Worm (Caenorhabditis elegans): ENCODE measurements around the gene C54E4.5.
A peak's percentile ranks its signal among the peaks of the same experiment; 100 is the strongest.

Gene C54E4.5

DNA sequence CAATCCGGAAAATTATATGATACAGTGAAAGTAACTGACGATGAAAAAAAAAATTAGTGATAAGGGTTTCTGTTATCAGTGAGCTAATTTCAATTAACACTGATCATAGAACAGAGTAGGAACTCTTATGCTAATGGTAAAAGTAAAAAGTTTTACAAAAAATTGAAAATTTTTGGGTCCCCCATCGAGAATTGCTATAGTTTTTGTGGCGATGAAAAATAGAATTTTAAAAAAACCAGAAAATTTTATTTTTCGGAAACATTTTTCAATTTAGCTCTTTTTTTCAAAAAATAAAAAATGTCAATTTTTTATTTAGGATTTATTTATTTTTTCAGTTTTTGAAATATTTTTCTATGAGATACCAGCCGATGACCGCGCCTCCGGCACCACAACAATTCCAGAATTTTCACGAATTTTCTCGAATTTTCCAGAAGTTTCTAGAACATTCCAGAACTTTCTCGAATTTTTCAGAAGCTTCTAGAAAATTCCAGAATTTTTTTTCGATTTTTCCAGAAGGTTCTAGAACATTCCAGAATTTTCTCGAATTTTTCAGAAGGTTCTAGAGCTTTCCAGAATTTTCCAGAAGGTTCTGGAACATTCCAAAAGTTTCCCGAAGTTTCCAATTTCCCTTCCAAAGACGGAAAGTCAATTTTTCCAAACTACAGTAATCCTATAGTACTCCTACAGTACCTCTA, 35.6 kb downstream of the C54E4.5 start, which contains the start of gene C23H5.8:
C23H5.8 (minus strand) TSS at position 51 of the 695 bp plus-strand sequence.
- TF ChIP-seq ZK546.5 (tag; optimal IDR thresholded peaks at IDR 0.05) (no peak), lin-38 (GFP tag; IDR thresholded peaks at IDR 0.05) (peak; percentile 6; the same call in 1 of the 2 replicates), daf-16 (GFP tag; optimal IDR thresholded peaks at IDR 0.05) (no peak), daf-16 (tag; optimal IDR thresholded peaks at IDR 0.05) (peak; percentile 35), mdt-29 (GFP tag; IDR thresholded peaks at IDR 0.05) (peak; percentile 81)

- 0 out of 2 replicates have a peak, but pooled peaks have one; percentile 20 for TF ChIP-seq dmd-8 (GFP tag; IDR thresholded peaks at IDR 0.05)
- no peak for TF ChIP-seq spr-1 (tag; optimal IDR thresholded peaks at IDR 0.05)
- TF ChIP-seq skn-1 (tag; optimal IDR thresholded peaks at IDR 0.05) = no peak
- peak in 1 of 2 experiments; percentile 12 for TF ChIP-seq lsy-2 (tag; optimal IDR thresholded peaks at IDR 0.05)
- TF ChIP-seq ces-1 (GFP tag; optimal IDR thresholded peaks at IDR 0.05) = no peak
- peak; percentile 45 for TF ChIP-seq dve-1 (tag; optimal IDR thresholded peaks at IDR 0.05; ENCODE audit: insufficient read depth)
- TF ChIP-seq nhr-25 (tag; optimal IDR thresholded peaks at IDR 0.05; ENCODE audit: borderline replicate concordance, insufficient read depth) = no peak
- TF ChIP-seq ama-1 (optimal IDR thresholded peaks at IDR 0.05) = no peak
- TF ChIP-seq lin-38 (GFP tag; IDR thresholded peaks at IDR 0.05) = peak; percentile 58
- no peak for TF ChIP-seq mdl-1 (tag; optimal IDR thresholded peaks at IDR 0.05)
- peak; percentile 9 for TF ChIP-seq nhr-48 (tag; optimal IDR thresholded peaks at IDR 0.05)
- no peak for TF ChIP-seq snpc-4 (tag; optimal IDR thresholded peaks at IDR 0.05)
- TF ChIP-seq T20F7.1 (GFP tag; optimal IDR thresholded peaks at IDR 0.05) = peak; percentile 34
- no peak for TF ChIP-seq aly-2 (tag; optimal IDR thresholded peaks at IDR 0.05)
- TF ChIP-seq T26A8.4 (GFP tag; IDR thresholded peaks at IDR 0.05) = 0 out of 2 replicates have a peak, but pooled peaks have one; percentile 29
- TF ChIP-seq nhr-77 (tag; optimal IDR thresholded peaks at IDR 0.05) = no peak
- no peak for TF ChIP-seq D1046.2 (GFP tag; IDR thresholded peaks at IDR 0.05)
- TF ChIP-seq Y75B8A.6 (GFP tag; IDR thresholded peaks at IDR 0.05) = 0 out of 2 replicates have a peak, but pooled peaks have one; percentile 44
- no peak for TF ChIP-seq ctbp-1 (GFP tag; IDR thresholded peaks at IDR 0.05)
- no peak for TF ChIP-seq dpl-1 (GFP tag; optimal IDR thresholded peaks at IDR 0.05)
- no peak for TF ChIP-seq daf-16 (GFP tag; optimal IDR thresholded peaks at IDR 0.05)
- peak; percentile 22 for TF ChIP-seq daf-16 (tag; optimal IDR thresholded peaks at IDR 0.05)
- TF ChIP-seq dmd-6 (GFP tag; IDR thresholded peaks at IDR 0.05) = peak; percentile 39
- TF ChIP-seq duxl-1 (tag; optimal IDR thresholded peaks at IDR 0.05; ENCODE audit: poor library complexity) = no peak
- peak; percentile 37 for TF ChIP-seq nhr-102 (tag; optimal IDR thresholded peaks at IDR 0.05)
- TF ChIP-seq saeg-2 (GFP tag; IDR thresholded peaks at IDR 0.05) = peak; percentile 60; the same call in 1 of the 2 replicates
- no peak for TF ChIP-seq F26F4.8 (GFP tag; conservative IDR thresholded peaks at IDR 0.05)
- no peak for TF ChIP-seq spr-3 (GFP tag; optimal IDR thresholded peaks at IDR 0.05)
- no peak for TF ChIP-seq ceh-82 (tag; optimal IDR thresholded peaks at IDR 0.05)
- TF ChIP-seq zfp-3 (GFP tag; conservative IDR thresholded peaks at IDR 0.05) = peak; percentile 26
- TF ChIP-seq gei-8 (GFP tag; optimal IDR thresholded peaks at IDR 0.05) = no peak
- TF ChIP-seq mep-1 (tag; optimal IDR thresholded peaks at IDR 0.05) = peak; percentile 31
- no peak for TF ChIP-seq cey-2 (tag; optimal IDR thresholded peaks at IDR 0.05; ENCODE audit: borderline replicate concordance, insufficient read depth)
- no peak for TF ChIP-seq ztf-7 (tag; optimal IDR thresholded peaks at IDR 0.05)
- no peak for TF ChIP-seq mxl-3 (GFP tag; optimal IDR thresholded peaks at IDR 0.05)
- no peak for TF ChIP-seq jun-1 (tag; optimal IDR thresholded peaks at IDR 0.05)
- TF ChIP-seq F44E2.7 (GFP tag; IDR thresholded peaks at IDR 0.05) = no peak
- 0 out of 2 replicates have a peak, but pooled peaks have one; percentile 51 for TF ChIP-seq pha-4 (GFP tag; IDR thresholded peaks at IDR 0.05)
- no peak for TF ChIP-seq pha-4 (tag; optimal IDR thresholded peaks at IDR 0.05)
- TF ChIP-seq ceh-44 (GFP tag; IDR thresholded peaks at IDR 0.05) = no peak
- peak; percentile 86 for TF ChIP-seq aha-1 (tag)
- 0 out of 2 replicates have a peak, but pooled peaks have one; percentile 19 for TF ChIP-seq lim-7 (GFP tag; IDR thresholded peaks at IDR 0.05)
- TF ChIP-seq egl-27 (tag; optimal IDR thresholded peaks at IDR 0.05) = no peak
These were observed 37.7 kb downstream of the C54E4.5 start, which contains the start of gene che-6 for ce11 chrIV:2111300-2111874. che-6 (minus strand) TSS chrIV:2111408.
